Fruit fly (Drosophila melanogaster) whole organism, embryonic: Measurements from ENCODE around the gene Atat.

Experiments
- B-H2 ChIP-seq: fragments of 200-800 bp; sonication (Bioruptor generic); optimal IDR thresholded peaks from 2 replicates; lab custom pipeline; 2018; ENCODE audit warnings: missing biosample characterization, mild to moderate bottlenecking, missing genetic modification characterization
- BtbVII ChIP-seq: fragments of 200-800 bp; sonication (Bioruptor generic); optimal IDR thresholded peaks from 3 replicates; lab custom pipeline; 2017; ENCODE audit warnings: missing biosample characterization, mild to moderate bottlenecking, missing genetic modification characterization
- CG10147 ChIP-seq: fragments of 200-800 bp; sonication (Bioruptor generic); optimal IDR thresholded peaks from 2 replicates; lab custom pipeline; 2019; ENCODE audit warnings: missing biosample characterization, mild to moderate bottlenecking, missing genetic modification characterization, moderate library complexity
- CG10543 ChIP-seq: fragments of 200-800 bp; sonication (Bioruptor generic); optimal IDR thresholded peaks from 3 replicates; lab custom pipeline; 2017; ENCODE audit warnings: missing biosample characterization, mild to moderate bottlenecking, missing genetic modification characterization, moderate library complexity
- CG12219 ChIP-seq: fragments of 200-800 bp; sonication (Bioruptor generic); optimal IDR thresholded peaks from 3 replicates; lab custom pipeline; 2018; ENCODE audit warnings: missing biosample characterization, mild to moderate bottlenecking, missing genetic modification characterization
- CG12942 ChIP-seq: fragments of 200-800 bp; sonication (Bioruptor generic); optimal IDR thresholded peaks from 3 replicates; lab custom pipeline; 2016; ENCODE audit warnings: missing biosample characterization, missing genetic modification characterization
- CG15269 ChIP-seq: fragments of 200-800 bp; sonication (Bioruptor generic); optimal IDR thresholded peaks from 2 replicates; lab custom pipeline; 2018; ENCODE audit warnings: missing biosample characterization, mild to moderate bottlenecking, missing genetic modification characterization, moderate library complexity
- CG1647 ChIP-seq: fragments of 200-800 bp; sonication (Bioruptor generic); optimal IDR thresholded peaks from 3 replicates; lab custom pipeline; 2016; ENCODE audit warnings: missing biosample characterization, missing genetic modification characterization
- CG17361 ChIP-seq: fragments of 200-800 bp; sonication (Bioruptor generic); IDR thresholded peaks from 3 replicates; pipeline ENCODE4 v1.3.6; 2022; ENCODE audit warnings: missing biosample characterization, missing genetic modification characterization
- CG17829 ChIP-seq: fragments of 200-800 bp; optimal IDR thresholded peaks from 2 replicates; lab custom pipeline; 2019; ENCODE audit warnings: missing biosample characterization, mild to moderate bottlenecking, missing genetic modification characterization, moderate library complexity
- CG18599 ChIP-seq: fragments of 200-800 bp; sonication (Bioruptor generic); optimal IDR thresholded peaks from 3 replicates; lab custom pipeline; 2017; ENCODE audit warnings: missing biosample characterization, missing genetic modification characterization, mild to moderate bottlenecking, moderate library complexity, missing genetic modification reagents
- CG31441 ChIP-seq: fragments of 200-800 bp; sonication (Bioruptor generic); IDR thresholded peaks from 2 replicates; pipeline ENCODE4 v1.3.6; 2022; ENCODE audit warnings: missing biosample characterization, missing genetic modification characterization
- CG3281 ChIP-seq: fragments of 200-800 bp; sonication (Bioruptor generic); optimal IDR thresholded peaks from 3 replicates; lab custom pipeline; 2017; ENCODE audit warnings: missing biosample characterization, mild to moderate bottlenecking, missing genetic modification characterization
- CG42726 ChIP-seq: fragments of 200-800 bp; sonication (Bioruptor generic); IDR thresholded peaks from 2 replicates; pipeline ENCODE4 v1.3.6; 2022; ENCODE audit warnings: missing biosample characterization, missing genetic modification characterization; ENCODE audit not compliant: partially characterized antibody
- CG5953 ChIP-seq: fragments of 200-800 bp; sonication (Bioruptor generic); IDR thresholded peaks from 2 replicates; pipeline ENCODE4 v1.3.6; 2022; ENCODE audit warnings: missing biosample characterization, missing genetic modification characterization
- CG6854 ChIP-seq: fragments of 200-800 bp; sonication (Bioruptor generic); optimal IDR thresholded peaks from 3 replicates; lab custom pipeline; 2017; ENCODE audit warnings: missing biosample characterization, mild to moderate bottlenecking, missing genetic modification characterization
- CG7271 ChIP-seq: fragments of 200-800 bp; sonication (Bioruptor generic); optimal IDR thresholded peaks from 2 replicates; lab custom pipeline; 2018; ENCODE audit warnings: missing biosample characterization, mild to moderate bottlenecking, missing genetic modification characterization, moderate library complexity
- CG7786 ChIP-seq: fragments of 200-800 bp; sonication (Bioruptor generic); optimal IDR thresholded peaks from 2 replicates; lab custom pipeline; 2016; ENCODE audit warnings: missing biosample characterization, missing genetic modification characterization
- CG7928 ChIP-seq: fragments of 200-800 bp; sonication (Bioruptor generic); optimal IDR thresholded peaks from 2 replicates; lab custom pipeline; 2017; ENCODE audit warnings: missing biosample characterization, mild to moderate bottlenecking, missing genetic modification characterization
- CG8089 ChIP-seq: fragments of 200-800 bp; sonication (Bioruptor generic); optimal IDR thresholded peaks from 3 replicates; lab custom pipeline; 2016; ENCODE audit warnings: missing biosample characterization, missing genetic modification characterization
- CG9437 ChIP-seq: fragments of 200-800 bp; sonication (Bioruptor generic); optimal IDR thresholded peaks from 2 replicates; lab custom pipeline; 2018; ENCODE audit warnings: missing biosample characterization, mild to moderate bottlenecking, missing genetic modification characterization
- Dek ChIP-seq: fragments of 200-800 bp; sonication (Bioruptor generic); optimal IDR thresholded peaks from 3 replicates; lab custom pipeline; 2019; ENCODE audit warnings: missing biosample characterization, mild to moderate bottlenecking, missing genetic modification characterization, moderate library complexity
- Dref ChIP-seq: fragments of 200-800 bp; sonication (Bioruptor generic); IDR thresholded peaks from 2 replicates; pipeline ENCODE4 v1.3.6; 2022; ENCODE audit warnings: missing biosample characterization, missing genetic modification characterization
- E2f1 ChIP-seq: fragments of 200-800 bp; sonication (Bioruptor generic); IDR thresholded peaks from 2 replicates; pipeline ENCODE4 v1.3.6; 2022; ENCODE audit warnings: missing biosample characterization, missing genetic modification characterization
- Ets65A ChIP-seq: fragments of 200-800 bp; sonication (Bioruptor generic); peaks from one replicate; lab custom pipeline; 2016; ENCODE audit warnings: missing biosample characterization, missing genetic modification characterization
- Ets97D ChIP-seq: fragments of 200-800 bp; sonication (Bioruptor generic); optimal IDR thresholded peaks from 3 replicates; lab custom pipeline; 2016; ENCODE audit warnings: missing biosample characterization, missing genetic modification characterization
- HHEX ChIP-seq: fragments of 200-800 bp; sonication (Bioruptor generic); optimal IDR thresholded peaks from 3 replicates; lab custom pipeline; 2017; ENCODE audit warnings: missing biosample characterization, mild to moderate bottlenecking, missing genetic modification characterization, missing genetic modification reagents
- HmgZ ChIP-seq: fragments of 200-800 bp; sonication (Bioruptor generic); optimal IDR thresholded peaks from 2 replicates; lab custom pipeline; 2018; ENCODE audit warnings: missing biosample characterization, mild to moderate bottlenecking, missing genetic modification characterization
- Lhr ChIP-seq: fragments of 200-800 bp; sonication (Bioruptor generic); optimal IDR thresholded peaks from 3 replicates; lab custom pipeline; 2017; ENCODE audit warnings: mild to moderate bottlenecking, missing biosample characterization, missing genetic modification reagents, missing genetic modification characterization
- Neu2 ChIP-seq: fragments of 200-800 bp; sonication (Bioruptor generic); optimal IDR thresholded peaks from 3 replicates; lab custom pipeline; 2016; ENCODE audit warnings: missing biosample characterization, missing genetic modification characterization, borderline replicate concordance
- Nf-YC ChIP-seq: fragments of 200-800 bp; optimal IDR thresholded peaks from 3 replicates; lab custom pipeline; 2019; ENCODE audit warnings: missing biosample characterization, mild to moderate bottlenecking, missing genetic modification characterization, moderate library complexity
- Optix ChIP-seq: fragments of 200-800 bp; sonication (Bioruptor generic); IDR thresholded peaks from 3 replicates; pipeline ENCODE4 v1.3.6; 2022; ENCODE audit warnings: missing biosample characterization, missing genetic modification characterization
- YL-1 ChIP-seq: fragments of 200-800 bp; sonication (Bioruptor generic); optimal IDR thresholded peaks from 3 replicates; lab custom pipeline; 2017; ENCODE audit warnings: missing biosample characterization, mild to moderate bottlenecking, missing genetic modification characterization
- br ChIP-seq: fragments of >200 bp; optimal IDR thresholded peaks from 2 replicates; lab custom pipeline; 2017
- chif ChIP-seq, 2 experiments: fragments of 200-800 bp; sonication (Bioruptor generic); optimal IDR thresholded peaks; 3 replicates each; lab custom pipeline; 2016; ENCODE audit warnings: missing biosample characterization in 2 of 2, missing genetic modification characterization in 2 of 2
- disco-r ChIP-seq: fragments of 200-800 bp; sonication (Bioruptor generic); optimal IDR thresholded peaks from 2 replicates; lab custom pipeline; 2016; ENCODE audit warnings: missing biosample characterization, missing genetic modification characterization
- dysf ChIP-seq: fragments of 200-800 bp; sonication (Bioruptor generic); IDR thresholded peaks from 3 replicates; pipeline ENCODE4 v1.3.6; 2022; ENCODE audit warnings: missing biosample characterization, missing genetic modification characterization
- gem ChIP-seq: fragments of 200-800 bp; sonication (Bioruptor generic); optimal IDR thresholded peaks from 2 replicates; lab custom pipeline; 2019; ENCODE audit warnings: missing biosample characterization, mild to moderate bottlenecking, missing genetic modification characterization, moderate library complexity
- grn ChIP-seq: fragments of 200-800 bp; sonication (Bioruptor generic); optimal IDR thresholded peaks from 3 replicates; lab custom pipeline; 2017; ENCODE audit warnings: missing biosample characterization, missing genetic modification characterization
- gsb-n ChIP-seq: fragments of 200-800 bp; sonication (Bioruptor generic); optimal IDR thresholded peaks from 3 replicates; lab custom pipeline; 2018; ENCODE audit warnings: missing biosample characterization, mild to moderate bottlenecking, missing genetic modification characterization
- nmo ChIP-seq: fragments of 200-800 bp; sonication (Bioruptor generic); optimal IDR thresholded peaks from 2 replicates; lab custom pipeline; 2018; ENCODE audit warnings: missing biosample characterization, mild to moderate bottlenecking, missing genetic modification characterization, moderate library complexity
- ranshi ChIP-seq: fragments of 200-800 bp; sonication (Bioruptor generic); IDR thresholded peaks from 2 replicates; pipeline ENCODE4 v1.3.6; 2022; ENCODE audit warnings: missing biosample characterization, missing genetic modification characterization
- salm ChIP-seq: fragments of 200-800 bp; sonication (Bioruptor generic); optimal IDR thresholded peaks from 2 replicates; lab custom pipeline; 2018; ENCODE audit warnings: missing biosample characterization, mild to moderate bottlenecking, missing genetic modification characterization
- sc ChIP-seq, 3 experiments: fragments of >200 bp in 2 of 3; fragments of 200-800 bp in 1 of 3; sonication (Bioruptor generic) in 1 of 3; optimal IDR thresholded peaks; 2 replicates in 2 of 3; 3 replicates in 1 of 3; lab custom pipeline; 2017; ENCODE audit warnings: mild to moderate bottlenecking in 1 of 3, missing biosample characterization in 1 of 3, missing genetic modification characterization in 1 of 3, missing genetic modification reagents in 1 of 3
- shn ChIP-seq: fragments of 200-800 bp; sonication (Bioruptor generic); optimal IDR thresholded peaks from 3 replicates; lab custom pipeline; 2016; ENCODE audit warnings: missing biosample characterization, missing genetic modification characterization
- ssp ChIP-seq: fragments of 200-800 bp; sonication (Bioruptor generic); IDR thresholded peaks from 2 replicates; pipeline ENCODE4 v1.3.6; 2022; ENCODE audit warnings: missing biosample characterization, missing genetic modification characterization
- tna ChIP-seq: fragments of 200-800 bp; sonication (Bioruptor generic); IDR thresholded peaks from 2 replicates; pipeline ENCODE4 v1.3.6; 2022; ENCODE audit warnings: missing biosample characterization, missing genetic modification characterization; ENCODE audit not compliant: partially characterized antibody

The Atat gene

DNA sequence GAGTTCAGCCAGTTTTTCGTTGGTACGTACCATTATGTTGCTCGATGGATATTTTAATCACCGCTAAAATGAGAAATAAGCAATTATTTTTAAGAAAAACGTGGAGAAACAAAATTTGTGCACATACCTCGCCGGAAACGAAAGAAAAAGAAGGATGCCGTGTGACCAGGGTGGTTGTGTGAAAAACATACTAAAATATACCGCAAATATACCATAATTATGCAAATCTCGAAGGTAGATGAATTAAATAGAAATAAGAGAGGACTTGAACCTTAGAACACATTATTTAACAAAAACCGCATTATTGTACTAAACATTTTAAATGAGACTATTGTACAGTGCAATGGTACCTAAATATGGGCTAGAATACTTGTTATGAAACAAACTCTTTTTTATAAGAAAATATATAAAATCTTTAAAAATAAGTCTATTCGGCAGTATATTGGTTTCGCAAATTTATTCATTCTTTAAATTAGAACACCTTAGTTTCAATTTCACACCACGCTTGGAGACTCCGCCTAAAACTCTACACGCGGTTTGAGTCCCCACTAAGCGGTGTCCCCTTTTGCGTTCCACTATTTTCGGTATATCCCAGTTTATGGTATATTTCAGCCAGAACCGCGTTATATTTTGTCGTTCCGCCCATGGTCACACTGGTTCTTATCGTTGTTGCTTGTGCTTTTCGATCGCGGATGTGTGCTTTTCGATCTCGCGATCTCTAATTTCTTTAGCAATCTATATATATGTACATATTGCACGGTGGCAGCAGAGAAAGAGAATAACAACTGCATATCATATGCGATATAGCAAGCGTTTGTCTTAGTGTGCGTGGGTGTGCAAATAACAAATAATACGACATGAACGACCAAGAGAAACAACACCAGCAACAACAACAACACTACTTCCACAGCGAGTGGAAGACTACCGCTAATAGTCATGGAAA lies 3.4 kb upstream of the Atat start, which contains the start of the genes RpS17 and MTF-1 (continued):
- TF ChIP-seq CG7271 (tag; lab: Kevin White, UChicago): peak; percentile 60
- TF ChIP-seq CG7928 (GFP tag; lab: Kevin White, UChicago): no peak
- 0 out of 3 replicates have a peak, but pooled peaks have one; percentile 35 for TF ChIP-seq Optix (GFP tag; lab: Robert Waterston, UW)
- no peak; the same call in 1 of the 2 replicates for TF ChIP-seq CG5953 (GFP tag; lab: Robert Waterston, UW)
- TF ChIP-seq Dek (tag; lab: Kevin White, UChicago): no peak
- TF ChIP-seq ranshi (GFP tag; lab: Robert Waterston, UW): peak; percentile 33; the same call in 1 of the 2 replicates
- peak; percentile 72 for TF ChIP-seq Lhr (GFP tag; lab: Kevin White, UChicago)
- peak; percentile 28 for TF ChIP-seq CG17829 (tag; lab: Kevin White, UChicago)
- TF ChIP-seq HHEX (GFP tag; lab: Kevin White, UChicago): peak; percentile 68
- peak; percentile 44 for TF ChIP-seq CG18599
- TF ChIP-seq CG12219 (GFP tag; lab: Kevin White, UChicago): peak; percentile 45
- peak; percentile 83 for TF ChIP-seq YL-1 (GFP tag; lab: Kevin White, UChicago)
- no peak for TF ChIP-seq CG1647 (GFP tag; lab: Kevin White, UChicago)
- TF ChIP-seq gsb-n (tag; lab: Kevin White, UChicago): peak; percentile 38
- TF ChIP-seq grn (GFP tag; lab: Kevin White, UChicago): peak; percentile 91
- TF ChIP-seq CG17361 (GFP tag; lab: Robert Waterston, UW): peak; percentile 64; the same call in 2 of the 3 replicates
- no peak for TF ChIP-seq CG10147 (GFP tag; lab: Kevin White, UChicago)
- no peak for TF ChIP-seq br (lab: Kevin White, UChicago)
- peak in 1 of 2 experiments; percentile 24 for TF ChIP-seq chif (GFP tag; optimal IDR thresholded peaks at IDR 0.05; lab: Kevin White, UChicago)
- peak; percentile 22 for TF ChIP-seq CG8089
- TF ChIP-seq CG6854 (GFP tag; lab: Kevin White, UChicago): peak; percentile 41
- peak; percentile 27 for TF ChIP-seq Nf-YC (tag; lab: Kevin White, UChicago)
- TF ChIP-seq Neu2: no peak
- peak; percentile 9; the same call in 1 of the 2 replicates for TF ChIP-seq Dref (GFP tag; lab: Robert Waterston, UW)
- TF ChIP-seq dysf: 0 out of 3 replicates have a peak, but pooled peaks have one; percentile 32
- peak; percentile 67 for TF ChIP-seq CG3281 (GFP tag; lab: Kevin White, UChicago)
- TF ChIP-seq E2f1 (GFP tag; lab: Robert Waterston, UW): no peak
- TF ChIP-seq Ets65A (GFP tag; lab: Kevin White, UChicago): peak; percentile 85
- peak; percentile 2 for TF ChIP-seq shn (GFP tag; lab: Kevin White, UChicago)
- TF ChIP-seq HmgZ: peak; percentile 48
- peak; percentile 39 for TF ChIP-seq disco-r
- TF ChIP-seq CG9437 (GFP tag; lab: Kevin White, UChicago): peak; percentile 16
- TF ChIP-seq CG7786: no peak
- peak; percentile 25 for TF ChIP-seq CG12942 (GFP tag; lab: Kevin White, UChicago)
- peak; percentile 35 for TF ChIP-seq gem (tag; lab: Kevin White, UChicago)
- no peak for TF ChIP-seq CG42726 (GFP tag; lab: Robert Waterston, UW)
- peak; percentile 60 for TF ChIP-seq BtbVII (GFP tag; lab: Kevin White, UChicago)
- TF ChIP-seq CG10543 (GFP tag; lab: Kevin White, UChicago): peak; percentile 22
- TF ChIP-seq sc (optimal IDR thresholded peaks at IDR 0.05; lab: Kevin White, UChicago): no peak
- peak; percentile 23 for TF ChIP-seq sc (GFP tag; optimal IDR thresholded peaks at IDR 0.05; lab: Kevin White, UChicago)
- TF ChIP-seq ssp (GFP tag; lab: Robert Waterston, UW): no peak
- TF ChIP-seq CG31441: peak; percentile 41; the same call in 1 of the 2 replicates
- peak; percentile 98 for TF ChIP-seq Ets97D (GFP tag; lab: Kevin White, UChicago)
- peak; percentile 38; the same call in 1 of the 2 replicates for TF ChIP-seq tna (GFP tag; lab: Robert Waterston, UW)
- TF ChIP-seq CG15269 (tag; lab: Kevin White, UChicago): peak; percentile 57
- TF ChIP-seq nmo (GFP tag; lab: Kevin White, UChicago): peak; percentile 48
- peak; percentile 44 for TF ChIP-seq B-H2 (GFP tag; lab: Kevin White, UChicago)
- TF ChIP-seq salm (tag; lab: Kevin White, UChicago): peak; percentile 62
